Worm (Caenorhabditis elegans): ENCODE results near the gene ZC404.1.

DNA sequence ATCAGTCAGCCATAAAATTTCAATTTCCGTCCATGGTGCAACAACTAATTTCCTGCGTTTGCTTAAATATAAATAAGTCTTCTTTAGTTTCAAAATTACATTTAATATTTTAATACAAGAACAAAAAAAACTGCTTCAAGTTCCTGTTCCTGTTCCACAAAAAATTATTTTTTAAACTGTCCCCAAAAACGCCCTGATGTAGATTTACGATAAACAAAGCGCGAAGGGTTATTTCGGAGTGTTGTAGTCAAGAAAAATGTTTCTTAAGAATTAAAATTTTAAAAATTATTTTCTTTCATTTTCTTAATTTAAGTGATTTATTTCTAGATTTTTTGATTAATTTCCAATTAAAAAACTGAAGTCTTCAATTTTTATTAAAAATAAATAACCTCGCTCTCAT is 44.6 kb downstream of the ZC404.1 start, which contains the start of gene T15B7.15:
- TF ChIP-seq him-1 (tag; optimal IDR thresholded peaks at IDR 0.05) (no peak), dao-5 (tag; optimal IDR thresholded peaks at IDR 0.05) (no peak), W03F9.2 (tag; optimal IDR thresholded peaks at IDR 0.05) (no peak)
